Fruit fly (Drosophila melanogaster) whole organism, pupa: Measurements from ENCODE around the gene CG43050.
A peak's percentile ranks its signal among the peaks of the same experiment; 100 is the strongest.

Experiments
- CG10348 ChIP-seq: fragments of 200-800 bp; sonication (Bioruptor generic); IDR thresholded peaks from 2 replicates; pipeline ENCODE4 v1.3.6; 2022; ENCODE audit warnings: missing biosample characterization, missing genetic modification characterization
- CG12605 ChIP-seq: fragments of 200-800 bp; sonication (Bioruptor generic); IDR thresholded peaks from 2 replicates; pipeline ENCODE4 v1.3.6; 2022; ENCODE audit warnings: missing biosample characterization, missing genetic modification characterization
- CG13204 ChIP-seq: fragments of 200-800 bp; sonication (Bioruptor generic); optimal IDR thresholded peaks from 2 replicates; lab custom pipeline; 2018; ENCODE audit warnings: missing biosample characterization, mild to moderate bottlenecking, missing genetic modification characterization, moderate library complexity
- CG14655 ChIP-seq: fragments of 200-800 bp; sonication (Bioruptor generic); optimal IDR thresholded peaks from 3 replicates; lab custom pipeline; 2017; ENCODE audit warnings: mild to moderate bottlenecking, missing biosample characterization, missing genetic modification reagents, missing genetic modification characterization
- CG15710 ChIP-seq: fragments of 200-800 bp; sonication (Bioruptor generic); optimal IDR thresholded peaks from 2 replicates; lab custom pipeline; 2018; ENCODE audit warnings: missing biosample characterization, mild to moderate bottlenecking, missing genetic modification characterization, moderate library complexity
- CG17806 ChIP-seq: fragments of 200-800 bp; sonication (Bioruptor generic); optimal IDR thresholded peaks from 2 replicates; lab custom pipeline; 2018; ENCODE audit warnings: missing biosample characterization, mild to moderate bottlenecking, missing genetic modification characterization, moderate library complexity
- CG32121 ChIP-seq: fragments of 200-800 bp; sonication (Bioruptor generic); IDR thresholded peaks from 2 replicates; pipeline ENCODE4 v1.3.6; 2022; ENCODE audit warnings: missing biosample characterization, missing genetic modification characterization
- CG34367 ChIP-seq: fragments of 200-800 bp; sonication (Bioruptor generic); optimal IDR thresholded peaks from 2 replicates; lab custom pipeline; 2018; ENCODE audit warnings: missing biosample characterization, mild to moderate bottlenecking, missing genetic modification characterization
- CG4496 ChIP-seq: fragments of 200-800 bp; sonication (Bioruptor generic); IDR thresholded peaks from 3 replicates; pipeline ENCODE4 v1.3.6; 2022; ENCODE audit warnings: missing biosample characterization, missing genetic modification characterization
- CG8159 ChIP-seq: fragments of 200-800 bp; sonication (Bioruptor generic); optimal IDR thresholded peaks from 3 replicates; lab custom pipeline; 2018; ENCODE audit warnings: missing biosample characterization, mild to moderate bottlenecking, missing genetic modification characterization, moderate library complexity
- CG8301 ChIP-seq: fragments of 200-800 bp; sonication (Bioruptor generic); optimal IDR thresholded peaks from 2 replicates; lab custom pipeline; 2018; ENCODE audit warnings: missing biosample characterization, mild to moderate bottlenecking, missing genetic modification characterization
- CG9948 ChIP-seq: fragments of 200-800 bp; sonication (Bioruptor generic); optimal IDR thresholded peaks from 2 replicates; lab custom pipeline; 2018; ENCODE audit warnings: missing biosample characterization, mild to moderate bottlenecking, missing genetic modification characterization, moderate library complexity
- D1 ChIP-seq: fragments of 200-800 bp; sonication (Bioruptor generic); optimal IDR thresholded peaks from 2 replicates; lab custom pipeline; 2018; ENCODE audit warnings: missing biosample characterization, mild to moderate bottlenecking, missing genetic modification characterization, moderate library complexity
- EcR ChIP-seq: fragments of 200-800 bp; sonication (Bioruptor generic); optimal IDR thresholded peaks from 3 replicates; lab custom pipeline; 2019; ENCODE audit warnings: missing biosample characterization, missing genetic modification characterization, mild to moderate bottlenecking, moderate library complexity, missing genetic modification reagents
- Ets98B ChIP-seq: fragments of 200-800 bp; sonication (Bioruptor generic); IDR thresholded peaks from 2 replicates; pipeline ENCODE4 v1.3.6; 2022; ENCODE audit warnings: missing biosample characterization, missing genetic modification characterization
- Pif1A ChIP-seq: fragments of 200-800 bp; sonication (Bioruptor generic); optimal IDR thresholded peaks from 3 replicates; lab custom pipeline; 2016; ENCODE audit warnings: missing biosample characterization, missing genetic modification characterization
- Pif1B ChIP-seq: fragments of 200-800 bp; sonication (Bioruptor generic); optimal IDR thresholded peaks from 3 replicates; lab custom pipeline; 2016; ENCODE audit warnings: missing biosample characterization, missing genetic modification characterization
- Snoo ChIP-seq: fragments of 200-800 bp; sonication (Bioruptor generic); optimal IDR thresholded peaks from 3 replicates; lab custom pipeline; 2017; ENCODE audit warnings: missing biosample characterization, mild to moderate bottlenecking, missing genetic modification characterization, inconsistent platforms
- fd96Ca ChIP-seq: fragments of 200-800 bp; sonication (Bioruptor generic); IDR thresholded peaks from 3 replicates; pipeline ENCODE4 v1.3.6; 2022; ENCODE audit warnings: missing biosample characterization, missing genetic modification characterization
- gl ChIP-seq: fragments of 200-800 bp; sonication (Bioruptor generic); optimal IDR thresholded peaks from 2 replicates; lab custom pipeline; 2018; ENCODE audit warnings: missing biosample characterization, mild to moderate bottlenecking, missing genetic modification characterization
- rn ChIP-seq: fragments of 200-800 bp; sonication (Bioruptor generic); IDR thresholded peaks from 2 replicates; pipeline ENCODE4 v1.3.6; 2022; ENCODE audit warnings: missing biosample characterization, missing genetic modification characterization

The CG43050 gene

dm6 chr2L:13157903-13158302, 38.8 kb downstream of the CG43050 start:
- TF ChIP-seq Pif1A (GFP tag; lab: Kevin White, UChicago): peak; percentile 29
- TF ChIP-seq CG10348: no peak
- no peak for TF ChIP-seq rn (GFP tag; lab: Robert Waterston, UW)
- TF ChIP-seq CG8159: no peak
- peak; percentile 25; the same call in 2 of the 3 replicates for TF ChIP-seq CG4496
- TF ChIP-seq gl: no peak
- TF ChIP-seq Snoo: peak; percentile 6

- TF ChIP-seq CG12605 (GFP tag; lab: Robert Waterston, UW) (no peak), Pif1A (GFP tag; lab: Kevin White, UChicago) (no peak), rn (GFP tag; lab: Robert Waterston, UW) (no peak), CG4496 (no peak), Snoo (no peak), CG14655 (no peak), CG15710 (no peak), CG34367 (tag; lab: Kevin White, UChicago) (no peak), CG13204 (GFP tag; lab: Kevin White, UChicago) (no peak), EcR (no peak), CG10348 (no peak), gl (no peak), CG32121 (GFP tag; lab: Robert Waterston, UW) (no peak), CG8159 (no peak), D1 (tag; lab: Kevin White, UChicago) (no peak), CG8301 (tag; lab: Kevin White, UChicago) (no peak), CG9948 (tag; lab: Kevin White, UChicago) (no peak), Ets98B (GFP tag; lab: Robert Waterston, UW) (no peak), CG17806 (no peak), Pif1B (GFP tag; lab: Kevin White, UChicago) (no peak)
- TF ChIP-seq, all 21 proteins: peak for 0
Measured at dm6 chr2L:13158510-13158909, 39.4 kb downstream of the CG43050 start, which contains the start of gene Pk34A. Gene Pk34A (plus strand): TSS chr2L:13158810.

- no peak for TF ChIP-seq D1 (tag; lab: Kevin White, UChicago)
Measured at dm6 chr2L:13160227-13160626, 41.1 kb downstream of the CG43050 start, which contains the start of gene kmg. Gene kmg (plus strand): TSS chr2L:13160527.

dm6 chr2L:13164994-13165801, 46.1 kb downstream of the CG43050 start, which contains the start of gene Sirt1:
Gene Sirt1 (plus strand): TSS chr2L:13165564.
- TF ChIP-seq CG17806: peak; percentile 78
- TF ChIP-seq CG13204 (GFP tag; lab: Kevin White, UChicago): peak; percentile 23
- peak; percentile 91 for TF ChIP-seq CG8159
- no peak for TF ChIP-seq Pif1B (GFP tag; lab: Kevin White, UChicago)
- TF ChIP-seq CG10348: no peak
- peak; percentile 44 for TF ChIP-seq Pif1A (GFP tag; lab: Kevin White, UChicago)
- TF ChIP-seq CG4496: peak; percentile 63
- peak; percentile 82 for TF ChIP-seq Snoo
- TF ChIP-seq CG15710: peak; percentile 87
- no peak for TF ChIP-seq CG14655
- 0 out of 2 replicates have a peak, but pooled peaks have one; percentile 13 for TF ChIP-seq CG32121 (GFP tag; lab: Robert Waterston, UW)
- TF ChIP-seq D1 (tag; lab: Kevin White, UChicago): no peak
- TF ChIP-seq gl: peak; percentile 29
- TF ChIP-seq CG12605 (GFP tag; lab: Robert Waterston, UW): no peak
- peak; percentile 80 for TF ChIP-seq CG34367 (tag; lab: Kevin White, UChicago)
- TF ChIP-seq fd96Ca (GFP tag; lab: Robert Waterston, UW): 0 out of 3 replicates have a peak, but pooled peaks have one; percentile 45
- peak; percentile 29 for TF ChIP-seq EcR
- TF ChIP-seq CG8301 (tag; lab: Kevin White, UChicago): peak; percentile 81
- peak; percentile 88 for TF ChIP-seq CG9948 (tag; lab: Kevin White, UChicago)
- peak; percentile 37; the same call in 1 of the 2 replicates for TF ChIP-seq Ets98B (GFP tag; lab: Robert Waterston, UW)
- 0 out of 2 replicates have a peak, but pooled peaks have one; percentile 32 for TF ChIP-seq rn (GFP tag; lab: Robert Waterston, UW)

dm6 chr2L:13165802-13166347, 46.8 kb downstream of the CG43050 start, which contains the start of gene DnaJ-H:
Gene DnaJ-H (minus strand): TSS chr2L:13166072.
- TF ChIP-seq CG12605 (GFP tag; lab: Robert Waterston, UW) (peak; percentile 17; the same call in 1 of the 2 replicates), gl (no peak), CG34367 (tag; lab: Kevin White, UChicago) (no peak), CG4496 (no peak; the same call in 2 of the 3 replicates), fd96Ca (GFP tag; lab: Robert Waterston, UW) (no peak)
